5 worm cellular contexts compared by ENCODE assay signal in the genomic region with DNA sequence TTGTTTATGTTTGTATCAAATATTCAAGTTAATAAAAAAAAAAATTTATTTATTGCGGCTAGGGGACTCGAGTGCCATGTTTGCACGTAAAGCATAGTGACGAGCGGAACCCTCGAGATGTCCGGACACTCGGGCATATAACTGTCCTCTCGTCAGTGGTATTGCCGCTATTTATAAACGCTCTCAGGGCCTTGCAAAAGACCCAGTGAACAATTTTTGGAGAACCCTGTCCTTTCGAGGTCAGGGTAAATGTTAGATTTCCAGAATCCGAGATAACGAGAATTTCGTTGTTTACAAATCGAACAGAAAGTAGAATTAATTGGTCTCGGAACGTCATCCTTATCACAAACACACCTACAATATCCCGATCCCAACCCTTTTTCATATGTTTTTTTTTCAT.
TF ChIP-seq lines count a peak whose summit lies in the region.

Gene D1086.3 (plus strand): TSS at position 390 of the 400 bp plus-strand sequence.

TF ChIP-seq in whole organism, L1 larva, 84 proteins besides CTCF, POLR2A, EP300 and RAD21 (continued from another document and continues in another):
- TF ChIP-seq ceh-90 (tag; optimal IDR thresholded peaks at IDR 0.05; lab: Kevin White, UChicago) (no peak), blmp-1 (tag; optimal IDR thresholded peaks at IDR 0.05; lab: Kevin White, UChicago) (no peak), egl-27 (tag; optimal IDR thresholded peaks at IDR 0.05; lab: Kevin White, UChicago) (no peak), C16A3.4 (tag; optimal IDR thresholded peaks at IDR 0.05; lab: Kevin White, UChicago) (no peak), swsn-7 (tag; optimal IDR thresholded peaks at IDR 0.05; lab: Kevin White, UChicago) (peak; percentile 65), lin-35 (GFP tag; optimal IDR thresholded peaks at IDR 0.05; lab: Kevin White, UChicago) (no peak), pqm-1 (tag; optimal IDR thresholded peaks at IDR 0.05; lab: Kevin White, UChicago) (no peak), unc-30 (tag; optimal IDR thresholded peaks at IDR 0.05; lab: Kevin White, UChicago) (no peak), tlp-1 (tag; optimal IDR thresholded peaks at IDR 0.05; lab: Kevin White, UChicago) (no peak), nhr-20 (tag; optimal IDR thresholded peaks at IDR 0.05; lab: Kevin White, UChicago) (peak; percentile 51), isw-1 (GFP tag; IDR thresholded peaks at IDR 0.05; lab: Robert Waterston, UW) (no peak), ets-5 (GFP tag; IDR thresholded peaks at IDR 0.05; lab: Robert Waterston, UW) (no peak), aly-2 (tag; optimal IDR thresholded peaks at IDR 0.05; lab: Kevin White, UChicago) (peak; percentile 37), sox-4 (tag; optimal IDR thresholded peaks at IDR 0.05; lab: Kevin White, UChicago) (no peak), sptf-1 (tag; optimal IDR thresholded peaks at IDR 0.05; lab: Kevin White, UChicago) (no peak), mep-1 (tag; optimal IDR thresholded peaks at IDR 0.05; lab: Kevin White, UChicago) (peak; percentile 4), fkh-8 (tag; optimal IDR thresholded peaks at IDR 0.05; lab: Kevin White, UChicago) (no peak), ceh-8 (GFP tag; optimal IDR thresholded peaks at IDR 0.05; lab: Kevin White, UChicago) (no peak), nhr-77 (tag; optimal IDR thresholded peaks at IDR 0.05; lab: Kevin White, UChicago) (no peak), fkh-4 (tag; optimal IDR thresholded peaks at IDR 0.05; lab: Kevin White, UChicago; ENCODE audit: borderline replicate concordance) (no peak), nhr-90 (tag; optimal IDR thresholded peaks at IDR 0.05; lab: Kevin White, UChicago; ENCODE audit: poor library complexity) (peak; percentile 82), ama-1 (optimal IDR thresholded peaks at IDR 0.05; lab: Kevin White, UChicago) (peak; percentile 70), unc-62 (GFP tag; optimal IDR thresholded peaks at IDR 0.05; lab: Kevin White, UChicago) (no peak), jun-1 (tag; optimal IDR thresholded peaks at IDR 0.05; lab: Kevin White, UChicago) (no peak), Y116A8C.19 (tag; optimal IDR thresholded peaks at IDR 0.05; lab: Kevin White, UChicago; ENCODE audit: borderline replicate concordance) (no peak), nhr-71 (tag; optimal IDR thresholded peaks at IDR 0.05; lab: Kevin White, UChicago) (peak; percentile 82)

TF ChIP-seq in whole organism, L2 larva, 48 proteins besides CTCF, POLR2A, EP300 and RAD21 (continued from another document):
- TF ChIP-seq ztf-1 (GFP tag; conservative IDR thresholded peaks at IDR 0.05; lab: Robert Waterston, UW) (0 out of 2 replicates have a peak, but pooled peaks have one; percentile 30), snpc-4 (tag; optimal IDR thresholded peaks at IDR 0.05; lab: Kevin White, UChicago) (peak; percentile 97), Y55F3AM.14 (GFP tag; optimal IDR thresholded peaks at IDR 0.05; lab: Kevin White, UChicago) (no peak), unc-39 (tag; optimal IDR thresholded peaks at IDR 0.05; lab: Kevin White, UChicago) (no peak), ama-1 (optimal IDR thresholded peaks at IDR 0.05; lab: Kevin White, UChicago) (peak; percentile 91), alr-1 (tag; optimal IDR thresholded peaks at IDR 0.05; lab: Kevin White, UChicago) (no peak)

TF ChIP-seq in whole organism, L3 larva, 47 proteins besides CTCF, POLR2A, EP300 and RAD21 (continued from another document):
- no peak for TF ChIP-seq ceh-16 (tag; optimal IDR thresholded peaks at IDR 0.05; lab: Kevin White, UChicago)

TF ChIP-seq in whole organism, L4 larva, 104 proteins besides CTCF, POLR2A, EP300 and RAD21 (continued from another document and continues in another):
- TF ChIP-seq daf-16 (GFP tag; optimal IDR thresholded peaks at IDR 0.05; lab: Kevin White, UChicago) (peak; percentile 36 to 76), daf-16 (tag; optimal IDR thresholded peaks at IDR 0.05; lab: Kevin White, UChicago) (peak; percentile 55), jun-1 (tag; optimal IDR thresholded peaks at IDR 0.05; lab: Kevin White, UChicago) (no peak), nhr-42 (GFP tag; IDR thresholded peaks at IDR 0.05; lab: Robert Waterston, UW) (no peak), Y105C5A.15 (GFP tag; IDR thresholded peaks at IDR 0.05; lab: Robert Waterston, UW) (no peak), dmd-6 (GFP tag; IDR thresholded peaks at IDR 0.05; lab: Robert Waterston, UW) (no peak), F10B5.3 (tag; optimal IDR thresholded peaks at IDR 0.05; lab: Kevin White, UChicago) (peak; percentile 62), ceh-32 (tag; optimal IDR thresholded peaks at IDR 0.05; lab: Kevin White, UChicago; ENCODE audit: poor library complexity) (no peak), Y75B8A.6 (GFP tag; IDR thresholded peaks at IDR 0.05; lab: Robert Waterston, UW) (no peak), hif-1 (tag; optimal IDR thresholded peaks at IDR 0.05; lab: Kevin White, UChicago) (no peak), ceh-44 (GFP tag; IDR thresholded peaks at IDR 0.05; lab: Robert Waterston, UW) (no peak), spr-1 (tag; optimal IDR thresholded peaks at IDR 0.05; lab: Kevin White, UChicago) (no peak), ceh-20 (GFP tag; IDR thresholded peaks at IDR 0.05; lab: Robert Waterston, UW) (no peak), lin-15B (tag; optimal IDR thresholded peaks at IDR 0.05; lab: Kevin White, UChicago) (no peak), egl-43 (GFP tag; IDR thresholded peaks at IDR 0.05; lab: Robert Waterston, UW) (no peak), mep-1 (tag; optimal IDR thresholded peaks at IDR 0.05; lab: Kevin White, UChicago) (no peak), aha-1 (tag; lab: Kevin White, UChicago) (no peak), ztf-11 (tag; optimal IDR thresholded peaks at IDR 0.05; lab: Kevin White, UChicago) (no peak), gei-8 (GFP tag; optimal IDR thresholded peaks at IDR 0.05; lab: Kevin White, UChicago) (no peak), lin-1 (GFP tag; IDR thresholded peaks at IDR 0.05; lab: Robert Waterston, UW) (0 out of 2 replicates have a peak, but pooled peaks have one; percentile 42), spr-3 (GFP tag; optimal IDR thresholded peaks at IDR 0.05; lab: Kevin White, UChicago) (no peak), zfp-2 (tag; optimal IDR thresholded peaks at IDR 0.05; lab: Kevin White, UChicago) (no peak), hlh-30 (tag; optimal IDR thresholded peaks at IDR 0.05; lab: Kevin White, UChicago; ENCODE audit: insufficient read depth) (peak; percentile 38), daf-8 (GFP tag; IDR thresholded peaks at IDR 0.05; lab: Robert Waterston, UW) (no peak), dmd-9 (GFP tag; IDR thresholded peaks at IDR 0.05; lab: Robert Waterston, UW) (no peak), set-16 (GFP tag; IDR thresholded peaks at IDR 0.05; lab: Robert Waterston, UW) (no peak), lin-39 (tag; optimal IDR thresholded peaks at IDR 0.05; lab: Kevin White, UChicago) (no peak), F44E2.7 (GFP tag; IDR thresholded peaks at IDR 0.05; lab: Robert Waterston, UW) (no peak), T26A8.4 (GFP tag; IDR thresholded peaks at IDR 0.05; lab: Robert Waterston, UW) (peak; percentile 62), lin-29 (GFP tag; IDR thresholded peaks at IDR 0.05; lab: Robert Waterston, UW) (no peak), dpl-1 (GFP tag; optimal IDR thresholded peaks at IDR 0.05; lab: Kevin White, UChicago) (no peak), F26F4.8 (GFP tag; conservative IDR thresholded peaks at IDR 0.05; lab: Robert Waterston, UW) (no peak), fos-1 (tag; optimal IDR thresholded peaks at IDR 0.05; lab: Kevin White, UChicago) (no peak), nhr-25 (tag; optimal IDR thresholded peaks at IDR 0.05; lab: Kevin White, UChicago; ENCODE audit: borderline replicate concordance, insufficient read depth) (no peak), Y48G9A.11 (GFP tag; IDR thresholded peaks at IDR 0.05; lab: Robert Waterston, UW) (peak; percentile 56; the same call in 1 of the 2 replicates), tra-1 (GFP tag; IDR thresholded peaks at IDR 0.05; lab: Robert Waterston, UW) (no peak), F37D6.2 (tag; optimal IDR thresholded peaks at IDR 0.05; lab: Kevin White, UChicago) (no peak), fkh-10 (GFP tag; optimal IDR thresholded peaks at IDR 0.05; lab: Kevin White, UChicago) (no peak), lin-13 (GFP tag; optimal IDR thresholded peaks at IDR 0.05; lab: Kevin White, UChicago) (peak; percentile 23), unc-62 (GFP tag; optimal IDR thresholded peaks at IDR 0.05 in 1 of 2; lab: Kevin White, UChicago) (no peak), unc-62 (tag; optimal IDR thresholded peaks at IDR 0.05; lab: Kevin White, UChicago) (no peak), pqm-1 (tag; optimal IDR thresholded peaks at IDR 0.05; lab: Kevin White, UChicago) (no peak), zag-1 (tag; optimal IDR thresholded peaks at IDR 0.05; lab: Kevin White, UChicago) (no peak), mxl-2 (GFP tag; conservative IDR thresholded peaks at IDR 0.05; lab: Robert Waterston, UW) (no peak), mdt-29 (GFP tag; IDR thresholded peaks at IDR 0.05; lab: Robert Waterston, UW) (no peak), mdl-1 (tag; optimal IDR thresholded peaks at IDR 0.05; lab: Kevin White, UChicago) (no peak), aly-2 (tag; optimal IDR thresholded peaks at IDR 0.05; lab: Kevin White, UChicago) (no peak), snpc-1.2 (GFP tag; IDR thresholded peaks at IDR 0.05; lab: Robert Waterston, UW) (peak; percentile 73; the same call in 1 of the 2 replicates), attf-4 (tag; optimal IDR thresholded peaks at IDR 0.05; lab: Kevin White, UChicago) (no peak), madf-5 (GFP tag; IDR thresholded peaks at IDR 0.05; lab: Robert Waterston, UW) (no peak)

TF ChIP-seq in whole organism, young adult, 124 proteins besides CTCF, POLR2A, EP300 and RAD21 (continued from another document and continues in another):
- TF ChIP-seq B0035.1 (tag; optimal IDR thresholded peaks at IDR 0.05; lab: Kevin White, UChicago) (no peak), B0261.1 (tag; optimal IDR thresholded peaks at IDR 0.05; lab: Kevin White, UChicago) (peak; percentile 5), F33H1.4 (GFP tag; IDR thresholded peaks at IDR 0.05; lab: Robert Waterston, UW) (peak; percentile 69), let-607 (tag; optimal IDR thresholded peaks at IDR 0.05; lab: Kevin White, UChicago) (no peak), ceh-79 (tag; optimal IDR thresholded peaks at IDR 0.05; lab: Kevin White, UChicago) (no peak), egl-18 (GFP tag; IDR thresholded peaks at IDR 0.05; lab: Robert Waterston, UW) (no peak), ztf-26 (tag; optimal IDR thresholded peaks at IDR 0.05; lab: Kevin White, UChicago) (no peak), dox-1 (GFP tag; IDR thresholded peaks at IDR 0.05; lab: Robert Waterston, UW) (no peak), F57C9.4 (tag; optimal IDR thresholded peaks at IDR 0.05; lab: Kevin White, UChicago) (no peak), mes-4 (tag; optimal IDR thresholded peaks at IDR 0.05; lab: Kevin White, UChicago) (no peak), ztf-18 (tag; optimal IDR thresholded peaks at IDR 0.05; lab: Kevin White, UChicago) (peak; percentile 35), ccch-3 (GFP tag; optimal IDR thresholded peaks at IDR 0.05; lab: Kevin White, UChicago) (no peak), aptf-2 (GFP tag; conservative IDR thresholded peaks at IDR 0.05; lab: Robert Waterston, UW) (no peak), mxl-1 (tag; optimal IDR thresholded peaks at IDR 0.05; lab: Kevin White, UChicago) (peak; percentile 51), nhr-120 (GFP tag; IDR thresholded peaks at IDR 0.05; lab: Robert Waterston, UW) (no peak), ama-1 (optimal IDR thresholded peaks at IDR 0.05; lab: Kevin White, UChicago) (peak; percentile 73), ama-1 (GFP tag; optimal IDR thresholded peaks at IDR 0.05; lab: Kevin White, UChicago) (no peak), Y95B8A.8 (GFP tag; IDR thresholded peaks at IDR 0.05; lab: Robert Waterston, UW) (0 out of 2 replicates have a peak, but pooled peaks have one; percentile 32), snpc-1.1 (tag; optimal IDR thresholded peaks at IDR 0.05; lab: Kevin White, UChicago; ENCODE audit: insufficient read depth) (peak; percentile 99), atf-7 (tag; optimal IDR thresholded peaks at IDR 0.05; lab: Kevin White, UChicago) (peak; percentile 46), chd-7 (tag; optimal IDR thresholded peaks at IDR 0.05; lab: Kevin White, UChicago) (peak; percentile 14), efl-1 (GFP tag; optimal IDR thresholded peaks at IDR 0.05; lab: Kevin White, UChicago) (peak; percentile 21), ztf-3 (GFP tag; optimal IDR thresholded peaks at IDR 0.05; lab: Kevin White, UChicago) (no peak), hrde-1 (tag; optimal IDR thresholded peaks at IDR 0.05; lab: Kevin White, UChicago; ENCODE audit: borderline replicate concordance) (peak; percentile 27), attf-3 (GFP tag; conservative IDR thresholded peaks at IDR 0.05; lab: Robert Waterston, UW) (peak; percentile 32; the same call in 1 of the 2 replicates), attf-6 (GFP tag; IDR thresholded peaks at IDR 0.05; lab: Robert Waterston, UW) (peak; percentile 93), lin-40 (tag; optimal IDR thresholded peaks at IDR 0.05; lab: Kevin White, UChicago) (no peak), ztf-6 (GFP tag; IDR thresholded peaks at IDR 0.05; lab: Robert Waterston, UW) (no peak), ekl-4 (GFP tag; IDR thresholded peaks at IDR 0.05; lab: Robert Waterston, UW) (peak; percentile 55), tbx-9 (tag; optimal IDR thresholded peaks at IDR 0.05; lab: Kevin White, UChicago; ENCODE audit: borderline replicate concordance) (no peak), fkh-3 (tag; optimal IDR thresholded peaks at IDR 0.05; lab: Kevin White, UChicago) (no peak), athp-1 (tag; optimal IDR thresholded peaks at IDR 0.05; lab: Kevin White, UChicago) (no peak), F52B5.7 (tag; optimal IDR thresholded peaks at IDR 0.05; lab: Kevin White, UChicago) (no peak), lir-1 (GFP tag; conservative IDR thresholded peaks at IDR 0.05; lab: Robert Waterston, UW) (no peak), die-1 (tag; optimal IDR thresholded peaks at IDR 0.05; lab: Kevin White, UChicago) (no peak), F22D6.2 (tag; optimal IDR thresholded peaks at IDR 0.05; lab: Kevin White, UChicago) (no peak), egl-44 (GFP tag; IDR thresholded peaks at IDR 0.05; lab: Robert Waterston, UW) (0 out of 2 replicates have a peak, but pooled peaks have one; percentile 11), T26A5.8 (tag; optimal IDR thresholded peaks at IDR 0.05; lab: Kevin White, UChicago) (no peak), D2030.7 (GFP tag; IDR thresholded peaks at IDR 0.05; lab: Robert Waterston, UW) (peak; percentile 84), C17E4.6 (GFP tag; IDR thresholded peaks at IDR 0.05; lab: Robert Waterston, UW) (peak; percentile 58; the same call in 1 of the 2 replicates), nfya-1 (tag; optimal IDR thresholded peaks at IDR 0.05; lab: Kevin White, UChicago; ENCODE audit: borderline replicate concordance, insufficient read depth) (no peak), pha-4 (tag; optimal IDR thresholded peaks at IDR 0.05; lab: Kevin White, UChicago) (no peak), nfyb-1 (GFP tag; IDR thresholded peaks at IDR 0.05; lab: Robert Waterston, UW) (peak; percentile 78), sptf-2 (GFP tag; optimal IDR thresholded peaks at IDR 0.05; lab: Kevin White, UChicago) (no peak), nhr-27 (tag; optimal IDR thresholded peaks at IDR 0.05; lab: Kevin White, UChicago) (no peak), somi-1 (GFP tag; optimal IDR thresholded peaks at IDR 0.05; lab: Kevin White, UChicago) (no peak), nhr-80 (tag; optimal IDR thresholded peaks at IDR 0.05; lab: Kevin White, UChicago) (no peak), Y53F4B.3 (GFP tag; IDR thresholded peaks at IDR 0.05; lab: Robert Waterston, UW) (peak; percentile 21; the same call in 1 of the 2 replicates), sea-2 (GFP tag; IDR thresholded peaks at IDR 0.05; lab: Robert Waterston, UW) (no peak), B0336.3 (GFP tag; IDR thresholded peaks at IDR 0.05; lab: Robert Waterston, UW) (peak; percentile 73), hlh-12 (tag; optimal IDR thresholded peaks at IDR 0.05; lab: Kevin White, UChicago) (no peak), ceh-27 (GFP tag; optimal IDR thresholded peaks at IDR 0.05; lab: Kevin White, UChicago) (peak; percentile 5), rec-8 (tag; optimal IDR thresholded peaks at IDR 0.05; lab: Kevin White, UChicago) (peak; percentile 16 to 38), hmg-20 (GFP tag; IDR thresholded peaks at IDR 0.05; lab: Robert Waterston, UW) (peak; percentile 52; the same call in 1 of the 2 replicates), snpc-4 (GFP tag; optimal IDR thresholded peaks at IDR 0.05; lab: Kevin White, UChicago) (peak; percentile 97), snpc-4 (tag; optimal IDR thresholded peaks at IDR 0.05; lab: Kevin White, UChicago) (peak; percentile 95 to 99 (median 97))
